Worm (Caenorhabditis elegans) whole organism, L1 larva: ENCODE data around the gene ccdc-47.

Experiments
- C34B4.2 ChIP-seq: sonication (generic microtip); optimal IDR thresholded peaks from 2 replicates; lab custom pipeline; 2017; ENCODE audit warnings: mild to moderate bottlenecking, missing genetic modification characterization, missing compliant biosample characterization
- aha-1 ChIP-seq: fragments of 150-350 bp; optimal IDR thresholded peaks from 2 replicates; lab custom pipeline; 2014; ENCODE audit warnings: missing biosample characterization, missing genetic modification characterization
- alr-1 ChIP-seq: fragments of 200-800 bp; sonication (Bioruptor generic); optimal IDR thresholded peaks from 2 replicates; lab custom pipeline; 2018; ENCODE audit warnings: borderline replicate concordance, mild to moderate bottlenecking, missing genetic modification characterization, missing compliant biosample characterization
- ama-1 ChIP-seq: fragments of 150-350 bp; optimal IDR thresholded peaks from 2 replicates; lab custom pipeline; 2014
- blmp-1 ChIP-seq: fragments of 150-350 bp; optimal IDR thresholded peaks from 2 replicates; lab custom pipeline; 2014; ENCODE audit warnings: missing biosample characterization, missing genetic modification characterization
- ceh-8 ChIP-seq: fragments of 200-800 bp; sonication (Bioruptor generic); optimal IDR thresholded peaks from 2 replicates; lab custom pipeline; 2018; ENCODE audit warnings: mild to moderate bottlenecking, missing genetic modification characterization, moderate library complexity, missing compliant biosample characterization
- ceh-82 ChIP-seq, 3 experiments: fragments of 150-350 bp in 1 of 3; sonication (generic microtip) in 2 of 3; optimal IDR thresholded peaks; 2 replicates each; lab custom pipeline; 2014 to 2017; ENCODE audit warnings: missing biosample characterization in 3 of 3, missing genetic modification characterization in 3 of 3
- ceh-88 ChIP-seq: fragments of 200-800 bp; sonication (Bioruptor generic); IDR thresholded peaks from 2 replicates; pipeline ENCODE4 v1.3.6; 2022; ENCODE audit warnings: missing genetic modification characterization, missing compliant biosample characterization
- ces-1 ChIP-seq: fragments of 150-350 bp; optimal IDR thresholded peaks from 2 replicates; lab custom pipeline; 2014; ENCODE audit warnings: missing biosample characterization, missing genetic modification reagents, missing genetic modification characterization
- dpl-1 ChIP-seq, 3 experiments: fragments of 150-350 bp in 2 of 3; sonication (generic microtip) in 1 of 3; optimal IDR thresholded peaks; 2 replicates each; lab custom pipeline; 2014 to 2017; ENCODE audit warnings: missing biosample characterization in 3 of 3, missing genetic modification characterization in 3 of 3, missing genetic modification reagents in 3 of 3
- efl-1 ChIP-seq, 4 experiments: fragments of 150-350 bp; optimal IDR thresholded peaks in 3 of 4; peaks in 1 of 4; 1 replicate in 1 of 4; 2 replicates in 3 of 4; lab custom pipeline; 2014; ENCODE audit warnings: missing biosample characterization in 2 of 4, missing genetic modification characterization in 2 of 4, missing genetic modification reagents in 2 of 4
- egl-13 ChIP-seq: sonication (generic microtip); optimal IDR thresholded peaks from 2 replicates; lab custom pipeline; 2016; ENCODE audit warnings: missing genotype, missing genetic modification reagents, missing genetic modification characterization, missing compliant biosample characterization
- egl-27 ChIP-seq, 2 experiments: fragments of 150-350 bp in 1 of 2; sonication (generic microtip); optimal IDR thresholded peaks; 3 replicates each; lab custom pipeline; 2017 to 2018; ENCODE audit warnings: missing biosample characterization in 2 of 2, missing genetic modification characterization in 2 of 2, missing genetic modification reagents in 2 of 2
- elt-2 ChIP-seq: sonication (generic microtip); optimal IDR thresholded peaks from 2 replicates; lab custom pipeline; 2016; ENCODE audit warnings: missing genetic modification characterization, mild to moderate bottlenecking, inconsistent platforms, missing compliant biosample characterization, missing genetic modification reagents
- elt-3 ChIP-seq, 6 experiments: fragments of 150-350 bp in 1 of 6; sonication (generic microtip); optimal IDR thresholded peaks; 2 replicates each; lab custom pipeline; 2017 to 2018; ENCODE audit warnings: missing biosample characterization in 6 of 6, missing genetic modification characterization in 6 of 6, inconsistent platforms in 1 of 6
- ets-5 ChIP-seq: fragments of 200-800 bp; sonication (Bioruptor generic); IDR thresholded peaks from 2 replicates; pipeline ENCODE4 v1.3.6; 2022; ENCODE audit warnings: missing genetic modification characterization, missing compliant biosample characterization
- fkh-10 ChIP-seq: sonication (generic microtip); optimal IDR thresholded peaks from 2 replicates; lab custom pipeline; 2017; ENCODE audit warnings: missing biosample characterization, missing genetic modification reagents, missing genetic modification characterization
- hlh-17 ChIP-seq: fragments of 200-800 bp; sonication (Bioruptor generic); optimal IDR thresholded peaks from 2 replicates; lab custom pipeline; 2018; ENCODE audit warnings: missing genetic modification characterization, mild to moderate bottlenecking, missing compliant biosample characterization, moderate library complexity, borderline replicate concordance
- lin-14 ChIP-seq: fragments of 200-800 bp; sonication (Bioruptor generic); optimal IDR thresholded peaks from 2 replicates; lab custom pipeline; 2018; ENCODE audit warnings: mild to moderate bottlenecking, missing genetic modification characterization, moderate library complexity, missing compliant biosample characterization
- lin-15B ChIP-seq: fragments of 150-350 bp; sonication (generic microtip); optimal IDR thresholded peaks from 3 replicates; lab custom pipeline; 2014; ENCODE audit warnings: missing biosample characterization, missing genetic modification characterization
- lin-35 ChIP-seq, 2 experiments: fragments of 150-350 bp; optimal IDR thresholded peaks; 2 replicates each; lab custom pipeline; 2014; ENCODE audit warnings: missing biosample characterization in 2 of 2, missing genetic modification characterization in 2 of 2, missing genetic modification reagents in 2 of 2
- lin-39 ChIP-seq: fragments of 150-350 bp; optimal IDR thresholded peaks from 2 replicates; lab custom pipeline; 2014; ENCODE audit warnings: missing biosample characterization, missing genetic modification reagents, missing genetic modification characterization
- lir-3 ChIP-seq: sonication (generic microtip); optimal IDR thresholded peaks from 2 replicates; lab custom pipeline; 2016; ENCODE audit warnings: mild to moderate bottlenecking, missing genetic modification characterization, moderate library complexity, missing compliant biosample characterization; ENCODE audit not compliant: poor library complexity
- lsy-2 ChIP-seq, 2 experiments: fragments of 150-350 bp; optimal IDR thresholded peaks; 2 replicates each; lab custom pipeline; 2014; ENCODE audit warnings: missing biosample characterization in 2 of 2, missing genetic modification characterization in 2 of 2
- mdl-1 ChIP-seq, 2 experiments: fragments of 150-350 bp; optimal IDR thresholded peaks; 2 replicates each; lab custom pipeline; 2014 to 2017; ENCODE audit warnings: missing biosample characterization in 2 of 2, missing genetic modification characterization in 2 of 2, inconsistent platforms in 1 of 2
- mep-1 ChIP-seq: fragments of 150-350 bp; optimal IDR thresholded peaks from 2 replicates; lab custom pipeline; 2014; ENCODE audit warnings: missing biosample characterization, missing genetic modification characterization
- nhr-19 ChIP-seq: fragments of 200-800 bp; sonication (Bioruptor generic); conservative IDR thresholded peaks from 2 replicates; pipeline ENCODE4 v1.3.6; 2022; ENCODE audit warnings: missing genetic modification characterization, missing compliant biosample characterization
- nhr-47 ChIP-seq: sonication (generic microtip); optimal IDR thresholded peaks from 2 replicates; lab custom pipeline; 2016; ENCODE audit warnings: mild to moderate bottlenecking, missing genetic modification characterization, moderate library complexity, missing compliant biosample characterization
- nhr-71 ChIP-seq: sonication (generic microtip); optimal IDR thresholded peaks from 2 replicates; lab custom pipeline; 2016; ENCODE audit warnings: mild to moderate bottlenecking, missing genetic modification characterization, moderate library complexity, missing compliant biosample characterization
- nhr-76 ChIP-seq: sonication (generic microtip); optimal IDR thresholded peaks from 2 replicates; lab custom pipeline; 2017; ENCODE audit warnings: missing biosample characterization, missing genetic modification characterization
- nhr-77 ChIP-seq: fragments of 150-350 bp; optimal IDR thresholded peaks from 2 replicates; lab custom pipeline; 2014; ENCODE audit warnings: missing biosample characterization, missing genetic modification characterization
- nhr-84 ChIP-seq: sonication (generic microtip); optimal IDR thresholded peaks from 2 replicates; lab custom pipeline; 2017; ENCODE audit warnings: missing biosample characterization, missing genetic modification characterization
- nhr-85 ChIP-seq: sonication (generic microtip); peaks from one replicate; lab custom pipeline; 2016; ENCODE audit warnings: missing genetic modification characterization, inconsistent platforms, missing compliant biosample characterization
- snu-23 ChIP-seq: sonication (generic microtip); optimal IDR thresholded peaks from 2 replicates; lab custom pipeline; 2016; ENCODE audit warnings: missing genetic modification characterization, missing compliant biosample characterization
- sup-37 ChIP-seq: fragments of 200-800 bp; sonication (Bioruptor generic); optimal IDR thresholded peaks from 2 replicates; lab custom pipeline; 2018; ENCODE audit warnings: mild to moderate bottlenecking, missing genetic modification characterization, missing compliant biosample characterization
- tbx-2 ChIP-seq: sonication (generic microtip); optimal IDR thresholded peaks from 2 replicates; lab custom pipeline; 2016; ENCODE audit warnings: missing genetic modification characterization, missing compliant biosample characterization
- unc-130 ChIP-seq: fragments of 150-350 bp; optimal IDR thresholded peaks from 2 replicates; lab custom pipeline; 2017; ENCODE audit warnings: missing biosample characterization, missing genetic modification characterization, inconsistent platforms
- unc-30 ChIP-seq: sonication (generic microtip); optimal IDR thresholded peaks from 2 replicates; lab custom pipeline; 2017; ENCODE audit warnings: missing biosample characterization, missing genetic modification characterization
- vab-15 ChIP-seq: sonication (generic microtip); optimal IDR thresholded peaks from 2 replicates; lab custom pipeline; 2017; ENCODE audit warnings: missing genotype, mild to moderate bottlenecking, missing genetic modification characterization, missing compliant biosample characterization
- xbp-1 ChIP-seq: sonication (generic microtip); optimal IDR thresholded peaks from 2 replicates; lab custom pipeline; 2016; ENCODE audit warnings: missing genetic modification characterization, missing compliant biosample characterization
- zip-4 ChIP-seq: fragments of 200-800 bp; sonication (Bioruptor generic); optimal IDR thresholded peaks from 2 replicates; lab custom pipeline; 2018; ENCODE audit warnings: mild to moderate bottlenecking, missing genetic modification characterization, moderate library complexity, missing compliant biosample characterization
- ztf-11 ChIP-seq, 2 experiments: sonication (generic microtip); optimal IDR thresholded peaks; 2 replicates each; lab custom pipeline; 2016 to 2017; ENCODE audit warnings: missing genetic modification characterization in 2 of 2, missing biosample characterization in 1 of 2, missing compliant biosample characterization in 1 of 2

ccdc-47 gene

DNA sequence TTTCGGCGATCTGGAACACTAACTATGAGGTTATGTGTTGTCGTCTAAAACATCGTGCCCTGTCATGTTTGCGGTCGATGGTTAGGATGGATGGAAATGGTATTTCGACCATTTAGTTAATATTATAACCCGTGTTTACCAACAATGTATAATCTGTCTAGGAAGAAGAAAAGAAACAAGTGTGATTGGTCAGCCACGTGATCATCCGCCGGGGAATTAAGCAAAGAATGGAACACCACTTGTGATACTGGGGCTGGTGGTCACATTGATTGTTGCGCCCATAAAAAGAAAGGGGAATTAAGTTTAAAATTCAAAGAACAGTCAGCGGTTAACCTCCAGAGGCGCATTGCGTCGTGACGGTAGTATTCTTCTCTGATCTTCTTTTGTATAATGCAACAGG, 41.2 kb upstream of the ccdc-47 start (continued):
- TF ChIP-seq aha-1 (tag; lab: Kevin White, UChicago) (no peak), ets-5 (no peak), unc-30 (tag; lab: Kevin White, UChicago) (no peak), unc-130 (tag; lab: Kevin White, UChicago) (peak; percentile 10), nhr-84 (no peak), mep-1 (peak; percentile 61), sup-37 (GFP tag; lab: Kevin White, UChicago) (no peak), dpl-1 (GFP tag; optimal IDR thresholded peaks at IDR 0.05; lab: Kevin White, UChicago) (peak in 1 of 3 experiments; percentile 21), nhr-77 (no peak), ces-1 (no peak), ztf-11 (tag; optimal IDR thresholded peaks at IDR 0.05; lab: Kevin White, UChicago) (no peak), snu-23 (peak; percentile 66), lsy-2 (tag; optimal IDR thresholded peaks at IDR 0.05; lab: Kevin White, UChicago) (no peak), tbx-2 (tag; lab: Kevin White, UChicago) (peak; percentile 56), lir-3 (no peak), ceh-82 (tag; optimal IDR thresholded peaks at IDR 0.05; lab: Kevin White, UChicago) (no peak), nhr-47 (peak; percentile 24), efl-1 (optimal IDR thresholded peaks at IDR 0.05; lab: Kevin White, UChicago) (no peak), efl-1 (GFP tag; optimal IDR thresholded peaks at IDR 0.05 in 1 of 2; lab: Kevin White, UChicago) (peak in 1 of 2 experiments; percentile 85), nhr-71 (peak; percentile 70), zip-4 (GFP tag; lab: Kevin White, UChicago) (no peak), fkh-10 (no peak), lin-14 (GFP tag; lab: Kevin White, UChicago) (peak; percentile 62), nhr-76 (no peak), ama-1 (lab: Kevin White, UChicago) (no peak), lin-39 (no peak), ceh-88 (GFP tag; lab: Robert Waterston, UW) (no peak), xbp-1 (tag; lab: Kevin White, UChicago) (no peak), egl-13 (tag; lab: Kevin White, UChicago) (no peak), hlh-17 (GFP tag; lab: Kevin White, UChicago) (no peak), egl-27 (tag; optimal IDR thresholded peaks at IDR 0.05; lab: Kevin White, UChicago) (no peak), ceh-8 (GFP tag; lab: Kevin White, UChicago) (no peak), mdl-1 (tag; optimal IDR thresholded peaks at IDR 0.05; lab: Kevin White, UChicago) (peak in 1 of 2 experiments; percentile 68), vab-15 (tag; lab: Kevin White, UChicago) (no peak), elt-3 (tag; optimal IDR thresholded peaks at IDR 0.05; lab: Kevin White, UChicago) (peak in 2 of 6 experiments; percentile 48 to 94), elt-2 (tag; lab: Kevin White, UChicago) (peak; percentile 44), lin-15B (tag; lab: Kevin White, UChicago) (no peak), lin-35 (GFP tag; optimal IDR thresholded peaks at IDR 0.05; lab: Kevin White, UChicago) (peak in 1 of 2 experiments; percentile 80)

DNA sequence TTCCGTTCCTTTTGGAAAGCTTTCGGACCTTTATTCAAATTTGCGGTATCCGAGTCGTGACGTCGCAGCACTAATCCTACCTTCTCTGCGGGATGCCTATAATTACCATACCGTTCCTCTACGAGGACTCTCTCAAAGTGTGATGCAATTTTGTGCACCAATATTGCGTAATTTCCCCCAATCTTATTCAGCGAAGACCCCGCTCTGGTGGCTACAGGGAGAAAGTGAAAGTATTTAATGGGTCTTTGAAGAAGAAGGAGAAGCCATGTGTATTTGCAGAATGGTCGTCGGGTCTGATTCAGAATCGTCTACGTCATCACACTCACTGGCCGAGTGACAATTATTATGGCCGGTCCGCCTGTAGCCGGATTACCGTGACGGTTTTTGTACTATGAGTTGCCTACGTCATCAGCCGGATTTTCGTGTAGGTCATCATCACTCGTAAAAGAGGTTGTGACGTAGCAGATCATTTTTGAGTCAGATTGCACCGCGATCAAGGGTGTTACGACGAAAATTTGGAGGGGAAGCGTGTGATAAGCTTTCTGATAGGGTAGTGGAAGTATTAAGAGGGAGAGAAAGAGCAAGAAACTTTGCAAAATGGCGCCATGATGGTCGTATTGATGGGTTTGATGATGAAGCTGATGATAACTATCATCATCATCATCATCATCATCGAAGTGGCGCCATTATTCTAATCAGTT, 40.4 kb upstream of the ccdc-47 start:
- TF ChIP-seq nhr-85 (tag; lab: Kevin White, UChicago), result peak; percentile 36
- no peak for TF ChIP-seq nhr-19 (GFP tag; lab: Robert Waterston, UW)
- TF ChIP-seq efl-1 (optimal IDR thresholded peaks at IDR 0.05; lab: Kevin White, UChicago), result no peak
- peak in 1 of 2 experiments; percentile 66 for TF ChIP-seq efl-1 (GFP tag; optimal IDR thresholded peaks at IDR 0.05 in 1 of 2; lab: Kevin White, UChicago)
- peak; percentile 10 for TF ChIP-seq snu-23
- TF ChIP-seq C34B4.2, result no peak
- TF ChIP-seq blmp-1 (tag; lab: Kevin White, UChicago), result peak; percentile 66
- peak; percentile 30 for TF ChIP-seq nhr-71
- no peak for TF ChIP-seq alr-1
- peak; percentile 52 for TF ChIP-seq elt-2 (tag; lab: Kevin White, UChicago)
- TF ChIP-seq, all 84 proteins: peak for 6
